Fruit fly (Drosophila melanogaster) whole organism, prepupa: ENCODE measurements around the gene mey.

Experiments
- Blimp-1 ChIP-seq: fragments of 200-800 bp; sonication (Bioruptor generic); optimal IDR thresholded peaks from 3 replicates; lab custom pipeline; 2017; ENCODE audit warnings: missing biosample characterization, missing genetic modification characterization, mild to moderate bottlenecking, moderate library complexity, missing genetic modification reagents
- CG10631 ChIP-seq: fragments of 200-800 bp; sonication (Bioruptor generic); optimal IDR thresholded peaks from 2 replicates; lab custom pipeline; 2016; ENCODE audit warnings: missing biosample characterization, missing genetic modification characterization
- CG10669 ChIP-seq: fragments of 200-800 bp; sonication (Bioruptor generic); optimal IDR thresholded peaks from 3 replicates; lab custom pipeline; 2018; ENCODE audit warnings: missing biosample characterization, mild to moderate bottlenecking, missing genetic modification characterization, moderate library complexity
- CG11294 ChIP-seq: fragments of 200-800 bp; sonication (Bioruptor generic); IDR thresholded peaks from 2 replicates; pipeline ENCODE4 v1.3.6; 2022; ENCODE audit warnings: missing biosample characterization, missing genetic modification characterization
- CG11762 ChIP-seq: fragments of 200-800 bp; sonication (Bioruptor generic); optimal IDR thresholded peaks from 3 replicates; lab custom pipeline; 2016; ENCODE audit warnings: missing biosample characterization, missing genetic modification characterization; ENCODE audit not compliant: insufficient read depth
- CG11902 ChIP-seq: fragments of 200-800 bp; sonication (Bioruptor generic); optimal IDR thresholded peaks from 3 replicates; lab custom pipeline; 2016; ENCODE audit warnings: missing biosample characterization, missing genetic modification characterization
- CG15336 ChIP-seq: fragments of 200-800 bp; sonication (Bioruptor generic); IDR thresholded peaks from 2 replicates; pipeline ENCODE4 v1.3.6; 2022; ENCODE audit warnings: missing biosample characterization, missing genetic modification characterization
- CG1621 ChIP-seq: fragments of 200-800 bp; sonication (Bioruptor generic); optimal IDR thresholded peaks from 3 replicates; lab custom pipeline; 2018; ENCODE audit warnings: missing biosample characterization, mild to moderate bottlenecking, missing genetic modification characterization
- CG32006 ChIP-seq: fragments of 200-800 bp; sonication (Bioruptor generic); optimal IDR thresholded peaks from 3 replicates; lab custom pipeline; 2017; ENCODE audit warnings: missing biosample characterization, mild to moderate bottlenecking, missing genetic modification characterization
- CG34406 ChIP-seq: fragments of 200-800 bp; sonication (Bioruptor generic); optimal IDR thresholded peaks from 3 replicates; lab custom pipeline; 2016; ENCODE audit warnings: missing biosample characterization, missing genetic modification characterization
- CG4318 ChIP-seq: fragments of 200-800 bp; sonication (Bioruptor generic); optimal IDR thresholded peaks from 3 replicates; lab custom pipeline; 2017; ENCODE audit warnings: missing biosample characterization, mild to moderate bottlenecking, missing genetic modification characterization
- CG6163 ChIP-seq: fragments of 200-800 bp; sonication (Bioruptor generic); IDR thresholded peaks from 3 replicates; pipeline ENCODE4 v1.3.6; 2022; ENCODE audit warnings: missing biosample characterization, missing genetic modification characterization
- CG6792 ChIP-seq: fragments of 200-800 bp; sonication (Bioruptor generic); optimal IDR thresholded peaks from 3 replicates; lab custom pipeline; 2016; ENCODE audit warnings: missing biosample characterization, missing genetic modification characterization
- CG6808 ChIP-seq: fragments of 200-800 bp; sonication (Bioruptor generic); optimal IDR thresholded peaks from 3 replicates; lab custom pipeline; 2017; ENCODE audit warnings: missing biosample characterization, missing genetic modification characterization, mild to moderate bottlenecking, moderate library complexity, missing genetic modification reagents
- CG6854 ChIP-seq: fragments of 200-800 bp; sonication (Bioruptor generic); optimal IDR thresholded peaks from 2 replicates; lab custom pipeline; 2017; ENCODE audit warnings: missing biosample characterization, mild to moderate bottlenecking, missing genetic modification characterization
- CG8119 ChIP-seq: fragments of 200-800 bp; sonication (Bioruptor generic); IDR thresholded peaks from 3 replicates; pipeline ENCODE4 v1.3.6; 2022; ENCODE audit warnings: missing biosample characterization, missing genetic modification characterization
- CG8319 ChIP-seq: fragments of 200-800 bp; sonication (Bioruptor generic); optimal IDR thresholded peaks from 3 replicates; lab custom pipeline; 2016; ENCODE audit warnings: missing biosample characterization, missing genetic modification characterization
- CG8632 ChIP-seq: fragments of 200-800 bp; sonication (Bioruptor generic); optimal IDR thresholded peaks from 3 replicates; lab custom pipeline; 2016; ENCODE audit warnings: missing biosample characterization, missing genetic modification characterization
- Eip78C ChIP-seq: fragments of 200-800 bp; sonication (Bioruptor generic); peaks from one replicate; lab custom pipeline; 2016; ENCODE audit warnings: missing biosample characterization, missing genetic modification characterization
- Eip93F ChIP-seq: fragments of 200-800 bp; sonication (Bioruptor generic); optimal IDR thresholded peaks from 2 replicates; lab custom pipeline; 2016; ENCODE audit warnings: missing biosample characterization, mild to moderate bottlenecking, missing genetic modification characterization
- Ets21C ChIP-seq: fragments of 200-800 bp; sonication (Bioruptor generic); optimal IDR thresholded peaks from 3 replicates; lab custom pipeline; 2016; ENCODE audit warnings: missing biosample characterization, missing genetic modification characterization
- Gug ChIP-seq: fragments of 200-800 bp; sonication (Bioruptor generic); IDR thresholded peaks from 2 replicates; pipeline ENCODE4 v1.3.6; 2022; ENCODE audit warnings: missing biosample characterization, missing genetic modification characterization
- Hr38 ChIP-seq: sonication (Bioruptor generic); optimal IDR thresholded peaks from 2 replicates; lab custom pipeline; 2016; ENCODE audit warnings: missing biosample characterization, missing genetic modification characterization
- Hr39 ChIP-seq: fragments of 200-800 bp; sonication (Bioruptor generic); optimal IDR thresholded peaks from 2 replicates; lab custom pipeline; 2016; ENCODE audit warnings: missing biosample characterization, missing genetic modification characterization
- Hr4 ChIP-seq: fragments of 200-800 bp; sonication (Bioruptor generic); optimal IDR thresholded peaks from 3 replicates; lab custom pipeline; 2016; ENCODE audit warnings: missing biosample characterization, missing genetic modification characterization
- Met ChIP-seq: fragments of 200-800 bp; sonication (Bioruptor generic); optimal IDR thresholded peaks from 3 replicates; lab custom pipeline; 2016; ENCODE audit warnings: missing biosample characterization, missing genetic modification characterization
- OdsH ChIP-seq: fragments of 200-800 bp; sonication (Bioruptor generic); optimal IDR thresholded peaks from 3 replicates; lab custom pipeline; 2016; ENCODE audit warnings: missing biosample characterization, missing genetic modification characterization
- Smox ChIP-seq: fragments of 200-800 bp; sonication (Bioruptor generic); optimal IDR thresholded peaks from 3 replicates; lab custom pipeline; 2016; ENCODE audit warnings: missing biosample characterization, missing genetic modification characterization
- Sox102F ChIP-seq: fragments of 200-800 bp; sonication (Bioruptor generic); optimal IDR thresholded peaks from 2 replicates; lab custom pipeline; 2016; ENCODE audit warnings: missing biosample characterization, mild to moderate bottlenecking, missing genetic modification characterization
- Sox14 ChIP-seq: fragments of 200-800 bp; sonication (Bioruptor generic); optimal IDR thresholded peaks from 3 replicates; lab custom pipeline; 2016; ENCODE audit warnings: missing biosample characterization, missing genetic modification characterization
- Sox15 ChIP-seq: fragments of 200-800 bp; sonication (Bioruptor generic); optimal IDR thresholded peaks from 3 replicates; lab custom pipeline; 2016; ENCODE audit warnings: missing biosample characterization, missing genetic modification characterization
- achi ChIP-seq: fragments of 200-800 bp; sonication (Bioruptor generic); optimal IDR thresholded peaks from 3 replicates; lab custom pipeline; 2016; ENCODE audit warnings: missing biosample characterization, missing genetic modification characterization
- cyc ChIP-seq: fragments of 200-800 bp; sonication (Bioruptor generic); optimal IDR thresholded peaks from 3 replicates; lab custom pipeline; 2016; ENCODE audit warnings: missing biosample characterization, missing genetic modification characterization
- dac ChIP-seq: fragments of 200-800 bp; sonication (Bioruptor generic); optimal IDR thresholded peaks from 2 replicates; lab custom pipeline; 2017; ENCODE audit warnings: missing biosample characterization, mild to moderate bottlenecking, missing genetic modification characterization
- eg ChIP-seq: fragments of 200-800 bp; sonication (Bioruptor generic); IDR thresholded peaks from 3 replicates; pipeline ENCODE4 v1.3.6; 2022; ENCODE audit warnings: missing biosample characterization, missing genetic modification characterization
- fd59A ChIP-seq: fragments of 200-800 bp; sonication (Bioruptor generic); optimal IDR thresholded peaks from 2 replicates; lab custom pipeline; 2017; ENCODE audit warnings: missing biosample characterization, mild to moderate bottlenecking, missing genetic modification characterization, missing genetic modification reagents
- fd85E ChIP-seq: fragments of 200-800 bp; sonication (Bioruptor generic); optimal IDR thresholded peaks from 3 replicates; lab custom pipeline; 2016; ENCODE audit warnings: missing biosample characterization, missing genetic modification characterization
- lz ChIP-seq: fragments of 200-800 bp; sonication (Bioruptor generic); optimal IDR thresholded peaks from 3 replicates; lab custom pipeline; 2016; ENCODE audit warnings: missing biosample characterization, missing genetic modification characterization
- salr ChIP-seq, 2 experiments: fragments of 200-800 bp; sonication (Bioruptor generic); optimal IDR thresholded peaks; 3 replicates each; lab custom pipeline; 2016 to 2018; ENCODE audit warnings: missing biosample characterization in 2 of 2, missing genetic modification characterization in 2 of 2, mild to moderate bottlenecking in 1 of 2
- spab ChIP-seq: fragments of 200-800 bp; sonication (Bioruptor generic); optimal IDR thresholded peaks from 2 replicates; lab custom pipeline; 2017; ENCODE audit warnings: missing biosample characterization, mild to moderate bottlenecking, missing genetic modification characterization, missing genetic modification reagents
- ss ChIP-seq, 2 experiments: fragments of 200-800 bp; sonication (Bioruptor generic); optimal IDR thresholded peaks; 2 replicates in 1 of 2; 3 replicates in 1 of 2; lab custom pipeline; 2017 to 2018; ENCODE audit warnings: mild to moderate bottlenecking in 2 of 2, missing biosample characterization in 2 of 2, missing genetic modification characterization in 2 of 2, moderate library complexity in 1 of 2
- svp ChIP-seq: fragments of 200-800 bp; sonication (Bioruptor generic); peaks from one replicate; lab custom pipeline; 2016; ENCODE audit warnings: missing biosample characterization, missing genetic modification characterization
- topi ChIP-seq: fragments of 200-800 bp; sonication (Bioruptor generic); optimal IDR thresholded peaks from 3 replicates; lab custom pipeline; 2016; ENCODE audit warnings: missing biosample characterization, missing genetic modification characterization
- vri ChIP-seq: fragments of 200-800 bp; sonication (Bioruptor generic); optimal IDR thresholded peaks from 3 replicates; lab custom pipeline; 2016; ENCODE audit warnings: missing biosample characterization, mild to moderate bottlenecking, missing genetic modification characterization

The mey gene

DNA sequence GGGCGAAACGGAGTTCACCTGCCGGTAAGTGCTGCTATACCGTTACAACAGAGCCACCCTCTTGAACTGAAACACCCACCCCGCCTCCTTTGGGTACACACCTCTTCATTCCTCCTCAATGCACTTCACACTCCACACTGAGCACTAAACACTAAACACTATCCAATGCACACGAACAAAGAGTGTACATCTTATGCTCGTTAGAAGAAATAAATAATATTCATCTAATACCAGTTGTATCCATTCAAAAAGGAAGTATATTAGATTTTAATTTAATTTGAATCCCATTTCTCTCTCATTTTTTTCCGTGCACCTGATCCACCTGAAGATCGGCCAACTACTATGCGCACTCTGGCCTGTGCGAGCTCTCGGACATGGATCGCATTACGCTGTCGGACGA lies 4.6 kb downstream of the mey start (continued):
- TF ChIP-seq CG11902 (GFP tag; lab: Kevin White, UChicago), result no peak
- no peak for TF ChIP-seq Sox102F (GFP tag; lab: Kevin White, UChicago)
- TF ChIP-seq CG11294 (GFP tag; lab: Robert Waterston, UW), result no peak
- TF ChIP-seq eg (GFP tag; lab: Robert Waterston, UW), result no peak
- TF ChIP-seq ss (GFP tag; optimal IDR thresholded peaks at IDR 0.05; lab: Kevin White, UChicago), result peak in 1 of 2 experiments; percentile 67
- TF ChIP-seq CG6792 (GFP tag; lab: Kevin White, UChicago), result peak; percentile 32
- TF ChIP-seq achi, result peak; percentile 26
- no peak for TF ChIP-seq Ets21C (GFP tag; lab: Kevin White, UChicago)
- no peak for TF ChIP-seq Blimp-1
- TF ChIP-seq CG4318 (GFP tag; lab: Kevin White, UChicago), result no peak
- TF ChIP-seq Eip78C (GFP tag; lab: Kevin White, UChicago), result peak; percentile 84
- no peak for TF ChIP-seq vri (GFP tag; lab: Kevin White, UChicago)
- no peak for TF ChIP-seq CG11762 (GFP tag; lab: Kevin White, UChicago)
- TF ChIP-seq CG6854 (GFP tag; lab: Kevin White, UChicago), result no peak
- TF ChIP-seq fd59A (GFP tag; lab: Kevin White, UChicago), result no peak
- peak; percentile 36; the same call in 1 of the 3 replicates for TF ChIP-seq CG8119 (GFP tag; lab: Robert Waterston, UW)
- peak; percentile 31 for TF ChIP-seq CG32006 (GFP tag; lab: Kevin White, UChicago)
- 0 out of 3 replicates have a peak, but pooled peaks have one; percentile 55 for TF ChIP-seq CG6163 (GFP tag; lab: Robert Waterston, UW)
- TF ChIP-seq salr (GFP tag; optimal IDR thresholded peaks at IDR 0.05; lab: Kevin White, UChicago), result peak in 1 of 2 experiments; percentile 25
- TF ChIP-seq CG8319, result no peak
- no peak for TF ChIP-seq cyc
- peak; percentile 8 for TF ChIP-seq Smox (GFP tag; lab: Kevin White, UChicago)
- TF ChIP-seq CG1621 (tag; lab: Kevin White, UChicago), result no peak
- no peak for TF ChIP-seq Gug (GFP tag; lab: Robert Waterston, UW)
- TF ChIP-seq Hr39 (GFP tag; lab: Kevin White, UChicago), result peak; percentile 12
- peak; percentile 41 for TF ChIP-seq spab
- peak; percentile 32 for TF ChIP-seq Sox14 (GFP tag; lab: Kevin White, UChicago)
- TF ChIP-seq CG34406, result peak; percentile 4
- no peak for TF ChIP-seq lz (GFP tag; lab: Kevin White, UChicago)
- TF ChIP-seq Met, result peak; percentile 30
- peak; percentile 51 for TF ChIP-seq CG10669
- TF ChIP-seq Hr38 (GFP tag; lab: Kevin White, UChicago), result no peak
- TF ChIP-seq dac, result no peak
- TF ChIP-seq CG8632 (GFP tag; lab: Kevin White, UChicago), result peak; percentile 17

DNA sequence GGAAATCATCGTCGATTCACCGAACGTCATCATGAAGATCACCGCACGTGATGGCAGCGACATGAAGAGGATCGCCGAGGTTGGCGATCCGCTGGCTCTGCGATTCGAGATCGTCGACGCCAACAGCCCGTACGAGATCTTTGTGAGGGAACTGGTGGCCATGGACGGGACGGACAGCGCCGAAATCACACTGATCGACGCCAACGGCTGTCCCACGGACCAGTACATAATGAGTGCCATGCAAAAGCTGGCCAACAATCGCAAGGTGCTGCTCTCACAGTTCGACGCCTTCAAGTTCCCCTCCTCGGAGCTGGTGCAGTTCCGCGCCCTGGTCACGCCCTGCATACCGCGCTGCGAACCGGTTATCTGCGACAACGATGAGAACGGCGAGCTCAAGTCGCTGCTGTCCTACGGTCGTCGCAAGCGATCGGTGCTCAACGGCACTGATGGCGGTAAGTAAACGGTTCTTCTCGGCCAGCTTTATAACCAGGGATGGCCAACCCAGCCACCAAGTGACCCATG lies 5.8 kb downstream of the mey start:
- TF ChIP-seq Hr38 (GFP tag; lab: Kevin White, UChicago) (no peak), svp (GFP tag; lab: Kevin White, UChicago) (no peak), CG1621 (tag; lab: Kevin White, UChicago) (peak; percentile 75), CG6854 (GFP tag; lab: Kevin White, UChicago) (peak; percentile 75), dac (no peak), Gug (GFP tag; lab: Robert Waterston, UW) (no peak), Sox15 (GFP tag; lab: Kevin White, UChicago) (no peak)
- TF ChIP-seq, all 60 proteins: peak for 2

DNA sequence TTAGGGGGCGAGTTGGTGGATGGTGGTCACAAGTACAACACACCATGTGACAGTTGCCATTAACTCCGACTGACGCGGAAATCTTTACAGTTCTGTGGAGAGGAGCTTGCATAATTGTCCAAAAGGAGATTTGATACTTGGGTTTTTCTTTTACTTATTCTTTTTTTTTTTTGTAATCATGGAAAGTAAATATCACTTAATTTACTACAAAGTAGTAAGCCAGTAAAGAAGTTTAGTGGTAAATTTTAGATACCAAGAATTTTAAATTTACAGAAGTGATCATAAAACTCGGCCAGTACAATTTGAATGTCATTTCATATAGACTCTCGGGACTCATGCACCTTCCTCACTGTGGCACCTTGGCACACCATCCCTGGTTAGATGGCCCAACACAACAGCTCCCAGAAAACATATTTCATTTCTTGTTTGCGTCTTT lies 6.2 kb downstream of the mey start:
- TF ChIP-seq CG34406 (peak; percentile 61), topi (peak; percentile 74), CG15336 (GFP tag; lab: Robert Waterston, UW) (no peak), CG6808 (GFP tag; lab: Kevin White, UChicago) (peak; percentile 65), Eip93F (GFP tag; lab: Kevin White, UChicago) (no peak), Ets21C (GFP tag; lab: Kevin White, UChicago) (peak; percentile 71), vri (GFP tag; lab: Kevin White, UChicago) (no peak), Sox102F (GFP tag; lab: Kevin White, UChicago) (peak; percentile 64), CG8632 (GFP tag; lab: Kevin White, UChicago) (peak; percentile 46), CG10631 (GFP tag; lab: Kevin White, UChicago) (peak; percentile 73), Sox14 (GFP tag; lab: Kevin White, UChicago) (peak; percentile 63), CG8119 (GFP tag; lab: Robert Waterston, UW) (no peak), Hr4 (no peak), cyc (peak; percentile 66), svp (GFP tag; lab: Kevin White, UChicago) (peak; percentile 86), Blimp-1 (no peak), OdsH (GFP tag; lab: Kevin White, UChicago) (peak; percentile 50), fd85E (GFP tag; lab: Kevin White, UChicago) (no peak), spab (peak; percentile 3), CG6854 (GFP tag; lab: Kevin White, UChicago) (no peak), salr (GFP tag; optimal IDR thresholded peaks at IDR 0.05; lab: Kevin White, UChicago) (peak in 1 of 2 experiments; percentile 64), CG10669 (peak; percentile 11), Eip78C (GFP tag; lab: Kevin White, UChicago) (peak; percentile 88), lz (GFP tag; lab: Kevin White, UChicago) (peak; percentile 80), Smox (GFP tag; lab: Kevin White, UChicago) (peak; percentile 72), CG32006 (GFP tag; lab: Kevin White, UChicago) (peak; percentile 26), Gug (GFP tag; lab: Robert Waterston, UW) (no peak)
